Worm (Caenorhabditis elegans) whole organism, young adult: ENCODE data around the gene T25D10.4.
A peak's percentile ranks its signal among the peaks of the same experiment; 100 is the strongest.

Experiments
- B0261.1 ChIP-seq: sonication (generic microtip); optimal IDR thresholded peaks from 2 replicates; lab custom pipeline; 2016; ENCODE audit warnings: mild to moderate bottlenecking, missing genetic modification characterization, moderate library complexity, missing compliant biosample characterization
- C06A6.2 ChIP-seq: fragments of 200-800 bp; sonication (Bioruptor generic); conservative IDR thresholded peaks from 2 replicates; pipeline ENCODE4 v1.3.6; 2022; ENCODE audit warnings: missing genetic modification characterization, missing compliant biosample characterization
- F10E7.11 ChIP-seq: sonication (generic microtip); optimal IDR thresholded peaks from 2 replicates; lab custom pipeline; 2017; ENCODE audit warnings: mild to moderate bottlenecking, missing genetic modification characterization, moderate library complexity, missing compliant biosample characterization
- F55B11.4 ChIP-seq: sonication (generic microtip); optimal IDR thresholded peaks from 2 replicates; lab custom pipeline; 2016; ENCODE audit warnings: missing compliant biosample characterization, missing genetic modification characterization, borderline replicate concordance; ENCODE audit not compliant: insufficient read depth
- F57A8.1 ChIP-seq: fragments of 200-800 bp; sonication (Bioruptor generic); optimal IDR thresholded peaks from 2 replicates; lab custom pipeline; 2018; ENCODE audit warnings: mild to moderate bottlenecking, missing genetic modification characterization, moderate library complexity, missing compliant biosample characterization
- K11D2.4 ChIP-seq: fragments of 200-800 bp; sonication (Bioruptor generic); IDR thresholded peaks from 2 replicates; pipeline ENCODE4 v1.3.6; 2022; ENCODE audit warnings: missing genetic modification reagents, missing genetic modification characterization, missing compliant biosample characterization
- bed-2 ChIP-seq: fragments of 200-800 bp; sonication (Bioruptor generic); IDR thresholded peaks from 2 replicates; pipeline ENCODE4 v1.3.6; 2022; ENCODE audit warnings: missing genetic modification reagents, missing genetic modification characterization, missing compliant biosample characterization
- ceh-27 ChIP-seq: fragments of 200-800 bp; sonication (Bioruptor generic); optimal IDR thresholded peaks from 2 replicates; lab custom pipeline; 2018; ENCODE audit warnings: mild to moderate bottlenecking, missing genetic modification characterization, moderate library complexity, missing compliant biosample characterization
- ceh-79 ChIP-seq: sonication (generic microtip); optimal IDR thresholded peaks from 2 replicates; lab custom pipeline; 2017; ENCODE audit warnings: mild to moderate bottlenecking, missing genetic modification characterization, missing compliant biosample characterization
- ceh-91 ChIP-seq: fragments of 200-800 bp; sonication (Bioruptor generic); IDR thresholded peaks from 2 replicates; pipeline ENCODE4 v1.3.6; 2022; ENCODE audit warnings: missing genetic modification reagents, missing genetic modification characterization, missing compliant biosample characterization
- dox-1 ChIP-seq: fragments of 200-800 bp; sonication (Bioruptor generic); IDR thresholded peaks from 2 replicates; pipeline ENCODE4 v1.3.6; 2022; ENCODE audit warnings: missing genetic modification reagents, missing genetic modification characterization, missing compliant biosample characterization
- efl-1 ChIP-seq: fragments of 150-350 bp; optimal IDR thresholded peaks from 2 replicates; lab custom pipeline; 2014; ENCODE audit warnings: missing biosample characterization, missing genetic modification reagents, missing genetic modification characterization
- egl-44 ChIP-seq: fragments of 200-800 bp; sonication (Bioruptor generic); IDR thresholded peaks from 2 replicates; pipeline ENCODE4 v1.3.6; 2022; ENCODE audit warnings: missing genetic modification reagents, missing genetic modification characterization, missing compliant biosample characterization
- ets-4 ChIP-seq: fragments of 200-800 bp; sonication (Bioruptor generic); optimal IDR thresholded peaks from 2 replicates; lab custom pipeline; 2018; ENCODE audit warnings: mild to moderate bottlenecking, missing genetic modification characterization, missing compliant biosample characterization
- gei-17 ChIP-seq: fragments of 200-800 bp; sonication (Bioruptor generic); optimal IDR thresholded peaks from 2 replicates; lab custom pipeline; 2018; ENCODE audit warnings: mild to moderate bottlenecking, missing genetic modification characterization, missing compliant biosample characterization
- him-1 ChIP-seq: sonication (generic microtip); optimal IDR thresholded peaks from 2 replicates; lab custom pipeline; 2016; ENCODE audit warnings: missing genotype, missing genetic modification reagents, missing genetic modification characterization, missing compliant biosample characterization
- hmg-1.2 ChIP-seq: fragments of 200-800 bp; sonication (Bioruptor generic); IDR thresholded peaks from 2 replicates; pipeline ENCODE4 v1.3.6; 2022; ENCODE audit warnings: missing genetic modification reagents, missing genetic modification characterization, missing compliant biosample characterization
- hrde-1 ChIP-seq: sonication (generic microtip); optimal IDR thresholded peaks from 2 replicates; lab custom pipeline; 2016; ENCODE audit warnings: missing genetic modification characterization, mild to moderate bottlenecking, missing compliant biosample characterization, moderate library complexity, missing genotype, missing genetic modification reagents, borderline replicate concordance
- lag-1 ChIP-seq: fragments of 200-800 bp; sonication (Bioruptor generic); IDR thresholded peaks from 2 replicates; pipeline ENCODE4 v1.3.6; 2022; ENCODE audit warnings: missing genetic modification reagents, missing genetic modification characterization, missing compliant biosample characterization
- lir-1 ChIP-seq: fragments of 200-800 bp; sonication (Bioruptor generic); conservative IDR thresholded peaks from 2 replicates; pipeline ENCODE4 v1.3.6; 2022; ENCODE audit warnings: missing genetic modification reagents, missing genetic modification characterization, missing compliant biosample characterization
- madf-3 ChIP-seq: fragments of 200-800 bp; sonication (Bioruptor generic); IDR thresholded peaks from 2 replicates; pipeline ENCODE4 v1.3.6; 2022; ENCODE audit warnings: missing genetic modification reagents, missing genetic modification characterization, missing compliant biosample characterization
- madf-6 ChIP-seq: fragments of 200-800 bp; sonication (Bioruptor generic); IDR thresholded peaks from 2 replicates; pipeline ENCODE4 v1.3.6; 2022; ENCODE audit warnings: missing genetic modification reagents, missing genetic modification characterization, missing compliant biosample characterization
- madf-8 ChIP-seq: fragments of 200-800 bp; sonication (Bioruptor generic); conservative IDR thresholded peaks from 2 replicates; pipeline ENCODE4 v1.3.6; 2022; ENCODE audit warnings: missing genetic modification reagents, missing genetic modification characterization, missing compliant biosample characterization
- mes-4 ChIP-seq: sonication (generic microtip); optimal IDR thresholded peaks from 2 replicates; lab custom pipeline; 2016; ENCODE audit warnings: missing genotype, missing genetic modification characterization, missing compliant biosample characterization
- nfya-1 ChIP-seq: sonication (generic microtip); optimal IDR thresholded peaks from 2 replicates; lab custom pipeline; 2017; ENCODE audit warnings: antibody characterized with exemption, missing compliant biosample characterization, missing genetic modification characterization, borderline replicate concordance; ENCODE audit not compliant: insufficient read depth
- nfya-2 ChIP-seq: fragments of 200-800 bp; sonication (Bioruptor generic); IDR thresholded peaks from 2 replicates; pipeline ENCODE4 v1.3.6; 2022; ENCODE audit warnings: missing genetic modification reagents, missing genetic modification characterization, missing compliant biosample characterization
- nhr-80 ChIP-seq: sonication (generic microtip); optimal IDR thresholded peaks from 2 replicates; lab custom pipeline; 2016; ENCODE audit warnings: missing genetic modification characterization, missing compliant biosample characterization
- rec-8 ChIP-seq, 2 experiments: sonication (generic microtip); optimal IDR thresholded peaks; 2 replicates each; lab custom pipeline; 2016; ENCODE audit warnings: mild to moderate bottlenecking in 2 of 2, missing genetic modification characterization in 2 of 2, missing genetic modification reagents in 2 of 2, missing genotype in 2 of 2, missing biosample characterization in 1 of 2, missing compliant biosample characterization in 1 of 2, moderate library complexity in 1 of 2
- repo-1 ChIP-seq: sonication (generic microtip); optimal IDR thresholded peaks from 2 replicates; lab custom pipeline; 2017; ENCODE audit warnings: mild to moderate bottlenecking, missing genetic modification characterization, missing compliant biosample characterization
- snpc-1.3 ChIP-seq: sonication (generic microtip); optimal IDR thresholded peaks from 2 replicates; lab custom pipeline; 2017; ENCODE audit warnings: missing genetic modification characterization, mild to moderate bottlenecking, missing compliant biosample characterization, antibody characterized with exemption, moderate library complexity, missing genotype, missing genetic modification reagents; ENCODE audit not compliant: insufficient read depth
- snpc-4 ChIP-seq, 5 experiments: fragments of 150-350 bp in 1 of 5; sonication (generic microtip) in 4 of 5; optimal IDR thresholded peaks; 2 replicates each; lab custom pipeline; 2014 to 2018; ENCODE audit warnings: missing genetic modification characterization in 5 of 5, missing biosample characterization in 3 of 5, antibody characterized with exemption in 2 of 5, mild to moderate bottlenecking in 2 of 5, missing compliant biosample characterization in 2 of 5, missing genotype in 2 of 5, moderate library complexity in 2 of 5, missing genetic modification reagents in 1 of 5
- tbp1 ChIP-seq: fragments of 200-800 bp; sonication (Bioruptor generic); optimal IDR thresholded peaks from 2 replicates; lab custom pipeline; 2018; ENCODE audit warnings: mild to moderate bottlenecking, missing genetic modification characterization, missing compliant biosample characterization
- tbx-9 ChIP-seq: sonication (generic microtip); optimal IDR thresholded peaks from 2 replicates; lab custom pipeline; 2016; ENCODE audit warnings: borderline replicate concordance, missing genetic modification characterization, inconsistent platforms, missing compliant biosample characterization
- tlf-1 ChIP-seq: fragments of 200-800 bp; sonication (Bioruptor generic); optimal IDR thresholded peaks from 2 replicates; lab custom pipeline; 2018; ENCODE audit warnings: mild to moderate bottlenecking, missing genetic modification characterization, missing compliant biosample characterization
- ztf-18 ChIP-seq: sonication (generic microtip); optimal IDR thresholded peaks from 2 replicates; lab custom pipeline; 2016; ENCODE audit warnings: missing genotype, mild to moderate bottlenecking, missing genetic modification characterization, missing compliant biosample characterization
- ztf-25 ChIP-seq: fragments of 200-800 bp; sonication (Bioruptor generic); IDR thresholded peaks from 2 replicates; pipeline ENCODE4 v1.3.6; 2022; ENCODE audit warnings: missing genetic modification reagents, missing genetic modification characterization, missing compliant biosample characterization
- ztf-26 ChIP-seq: sonication (generic microtip); optimal IDR thresholded peaks from 2 replicates; lab custom pipeline; 2017; ENCODE audit warnings: missing genetic modification characterization, missing compliant biosample characterization
- ztf-28 ChIP-seq: fragments of 200-800 bp; sonication (Bioruptor generic); IDR thresholded peaks from 2 replicates; pipeline ENCODE4 v1.3.6; 2022; ENCODE audit warnings: missing genetic modification reagents, missing genetic modification characterization, missing compliant biosample characterization
- ztf-6 ChIP-seq: fragments of 200-800 bp; sonication (Bioruptor generic); IDR thresholded peaks from 2 replicates; pipeline ENCODE4 v1.3.6; 2022; ENCODE audit warnings: missing genetic modification reagents, missing genetic modification characterization, missing compliant biosample characterization

The T25D10.4 gene

ce11 chrII:6448656-6449055 lies 38.6 kb upstream of the T25D10.4 start:
- TF ChIP-seq nfya-1 (tag; lab: Kevin White, UChicago) (no peak), nhr-80 (tag; lab: Kevin White, UChicago) (peak; percentile 58), bed-2 (no peak), ztf-26 (tag; lab: Kevin White, UChicago) (no peak), K11D2.4 (GFP tag; lab: Robert Waterston, UW) (no peak)
- TF ChIP-seq, all 124 proteins: peak for 1

- TF ChIP-seq dox-1 (GFP tag; lab: Robert Waterston, UW) (no peak), gei-17 (GFP tag; lab: Kevin White, UChicago) (no peak)
These were observed 38.1 kb upstream of the T25D10.4 start for ce11 chrII:6448189-6448588.

DNA sequence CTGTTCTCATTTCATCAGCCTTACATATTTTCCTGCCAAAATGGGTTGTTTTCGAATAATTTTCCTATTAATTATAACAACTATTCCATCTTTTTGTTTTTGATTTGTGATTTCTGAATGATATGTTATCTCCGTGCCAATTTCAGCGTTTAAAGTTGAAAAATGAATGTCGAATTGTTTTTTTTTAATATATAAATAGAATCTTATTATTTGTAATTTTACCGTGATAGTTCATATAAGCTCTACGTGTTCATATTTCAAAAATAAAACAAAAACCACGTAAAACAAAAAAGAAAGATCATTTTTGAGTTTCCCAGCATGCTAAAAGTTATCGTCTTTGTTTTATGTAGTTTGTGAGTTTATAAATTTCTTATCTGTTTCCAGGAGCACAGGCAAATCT lies 33.6 kb upstream of the T25D10.4 start, which contains the start of gene K06A1.2:
TSS of gene K06A1.2 (plus strand) at position 301 of the 400 bp plus-strand sequence.
- no peak for TF ChIP-seq C06A6.2
- no peak for TF ChIP-seq lag-1 (GFP tag; lab: Robert Waterston, UW)
- TF ChIP-seq ets-4 (GFP tag; lab: Kevin White, UChicago): no peak
- no peak for TF ChIP-seq ceh-27 (GFP tag; lab: Kevin White, UChicago)
- TF ChIP-seq ztf-6: no peak
- no peak for TF ChIP-seq madf-3 (GFP tag; lab: Robert Waterston, UW)
- TF ChIP-seq B0261.1 (tag; lab: Kevin White, UChicago): no peak
- TF ChIP-seq F57A8.1 (GFP tag; lab: Kevin White, UChicago): no peak
- no peak for TF ChIP-seq hmg-1.2 (GFP tag; lab: Robert Waterston, UW)
- TF ChIP-seq dox-1 (GFP tag; lab: Robert Waterston, UW): no peak
- no peak for TF ChIP-seq tlf-1 (GFP tag; lab: Kevin White, UChicago)
- TF ChIP-seq, all 124 proteins: peak for 0

DNA sequence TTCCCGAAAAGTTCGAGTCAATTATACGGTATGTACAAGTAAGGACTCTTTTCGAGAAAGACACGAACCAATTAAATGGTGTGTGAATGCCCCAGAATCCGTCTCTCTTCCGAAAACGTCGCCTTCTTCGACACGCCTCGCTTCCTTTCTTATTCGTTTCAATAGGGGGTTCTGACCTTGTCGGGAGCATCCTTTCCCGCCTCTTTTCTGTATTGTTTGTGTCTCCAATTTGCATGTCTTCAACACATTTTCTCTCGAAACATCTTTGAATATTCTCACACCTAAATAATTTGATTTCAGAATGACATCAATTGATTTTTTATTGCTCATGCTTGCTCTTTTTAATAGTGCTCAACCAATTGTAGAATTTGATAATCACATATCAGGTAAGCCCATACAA lies 31.0 kb upstream of the T25D10.4 start, which contains the start of gene cutl-16:
TSS of gene cutl-16 (plus strand) at position 301 of the 400 bp plus-strand sequence.
- TF ChIP-seq snpc-1.3: no peak
- no peak for TF ChIP-seq ceh-79
- no peak for TF ChIP-seq repo-1 (tag; lab: Kevin White, UChicago)
- no peak for TF ChIP-seq madf-8 (GFP tag; lab: Robert Waterston, UW)
- TF ChIP-seq lir-1 (GFP tag; lab: Robert Waterston, UW): no peak
- no peak for TF ChIP-seq ztf-25 (GFP tag; lab: Robert Waterston, UW)
- no peak for TF ChIP-seq ztf-28 (GFP tag; lab: Robert Waterston, UW)
- TF ChIP-seq F55B11.4 (tag; lab: Kevin White, UChicago): no peak
- TF ChIP-seq rec-8 (tag; optimal IDR thresholded peaks at IDR 0.05; lab: Kevin White, UChicago): no peak
- no peak for TF ChIP-seq egl-44 (GFP tag; lab: Robert Waterston, UW)
- TF ChIP-seq, all 124 proteins: peak for 0

ce11 chrII:6436845-6437244 lies 26.8 kb upstream of the T25D10.4 start:
- no peak for TF ChIP-seq ztf-18
- TF ChIP-seq gei-17 (GFP tag; lab: Kevin White, UChicago): no peak
- no peak for TF ChIP-seq hrde-1 (tag; lab: Kevin White, UChicago)
- TF ChIP-seq lag-1 (GFP tag; lab: Robert Waterston, UW): no peak
- TF ChIP-seq mes-4 (tag; lab: Kevin White, UChicago): no peak
- no peak for TF ChIP-seq F10E7.11 (tag; lab: Kevin White, UChicago)
- no peak for TF ChIP-seq ceh-91
- no peak for TF ChIP-seq madf-6 (GFP tag; lab: Robert Waterston, UW)
- no peak for TF ChIP-seq nfya-2 (GFP tag; lab: Robert Waterston, UW)
- TF ChIP-seq snpc-4 (GFP tag; optimal IDR thresholded peaks at IDR 0.05; lab: Kevin White, UChicago): no peak
- no peak for TF ChIP-seq snpc-4 (tag; optimal IDR thresholded peaks at IDR 0.05; lab: Kevin White, UChicago)
- no peak for TF ChIP-seq tbp1 (GFP tag; lab: Kevin White, UChicago)
- TF ChIP-seq efl-1 (GFP tag; lab: Kevin White, UChicago): no peak
- TF ChIP-seq ztf-25 (GFP tag; lab: Robert Waterston, UW): no peak
- no peak for TF ChIP-seq tbx-9 (tag; lab: Kevin White, UChicago)
- no peak for TF ChIP-seq him-1
